Worm (Caenorhabditis elegans): ENCODE results near the gene F45E4.5.

DNA sequence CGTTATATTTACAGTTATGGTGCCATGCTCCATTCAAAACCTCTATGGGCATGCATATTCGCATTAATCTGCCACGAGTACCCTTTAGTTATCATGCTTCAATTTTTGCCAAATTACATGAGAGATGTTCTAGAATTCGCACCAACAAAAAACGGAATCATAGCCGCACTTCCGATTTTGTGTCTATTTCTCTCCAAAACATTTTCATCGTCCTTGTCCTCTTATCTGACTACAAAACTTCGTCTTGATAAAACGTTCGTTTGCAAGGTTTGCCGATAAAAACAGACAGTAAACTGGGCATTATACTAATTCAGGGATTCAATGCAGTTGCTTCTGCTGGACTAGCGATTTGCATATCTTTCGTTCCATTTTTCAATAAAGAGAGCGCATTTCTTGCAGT is 24.4 kb upstream of the F45E4.5 start:
- TF ChIP-seq pha-4 (tag; optimal IDR thresholded peaks at IDR 0.05) (no peak), unc-39 (tag; optimal IDR thresholded peaks at IDR 0.05) (no peak), nhr-12 (tag; optimal IDR thresholded peaks at IDR 0.05) (no peak), zip-8 (tag; optimal IDR thresholded peaks at IDR 0.05) (no peak), ztf-11 (tag; optimal IDR thresholded peaks at IDR 0.05) (no peak), nhr-237 (tag; optimal IDR thresholded peaks at IDR 0.05) (no peak)
